Worm (Caenorhabditis elegans): ENCODE results near the gene T15B7.15.

T15B7.15 gene

ce11 chrV:6831539-6831938 lies 6.9 kb downstream of the T15B7.15 start:
- no peak for TF ChIP-seq che-1 (tag; optimal IDR thresholded peaks at IDR 0.05)
- TF ChIP-seq ceh-6 (GFP tag; optimal IDR thresholded peaks at IDR 0.05), result no peak
- no peak for TF ChIP-seq tbx-7 (tag; optimal IDR thresholded peaks at IDR 0.05)
- TF ChIP-seq pha-4 (tag; optimal IDR thresholded peaks at IDR 0.05), result no peak
- no peak for TF ChIP-seq elt-2 (tag; optimal IDR thresholded peaks at IDR 0.05)
- TF ChIP-seq pag-3 (tag; optimal IDR thresholded peaks at IDR 0.05; ENCODE audit: borderline replicate concordance), result no peak
- no peak for TF ChIP-seq unc-55 (GFP tag; optimal IDR thresholded peaks at IDR 0.05)
- TF ChIP-seq pros-1 (tag; optimal IDR thresholded peaks at IDR 0.05), result no peak
- no peak for TF ChIP-seq hlh-15 (tag; optimal IDR thresholded peaks at IDR 0.05)
- TF ChIP-seq elt-4 (tag; optimal IDR thresholded peaks at IDR 0.05), result no peak
- no peak for TF ChIP-seq ceh-34 (tag; optimal IDR thresholded peaks at IDR 0.05)

ce11 chrV:6830755-6831227 lies 7.7 kb downstream of the T15B7.15 start, which contains the start of gene col-142:
Gene col-142 (plus strand): TSS chrV:6831177.
- TF ChIP-seq gmeb-2 (tag; optimal IDR thresholded peaks at IDR 0.05), result no peak

- TF ChIP-seq ceh-14 (tag; optimal IDR thresholded peaks at IDR 0.05) (no peak), ceh-22 (tag; optimal IDR thresholded peaks at IDR 0.05) (no peak), tbx-7 (tag; optimal IDR thresholded peaks at IDR 0.05) (peak; percentile 24), hlh-6 (tag; optimal IDR thresholded peaks at IDR 0.05) (peak; percentile 18), sox-4 (tag; optimal IDR thresholded peaks at IDR 0.05) (peak; percentile 9)
Observed at ce11 chrV:6830075-6830474, 8.4 kb downstream of the T15B7.15 start.

DNA sequence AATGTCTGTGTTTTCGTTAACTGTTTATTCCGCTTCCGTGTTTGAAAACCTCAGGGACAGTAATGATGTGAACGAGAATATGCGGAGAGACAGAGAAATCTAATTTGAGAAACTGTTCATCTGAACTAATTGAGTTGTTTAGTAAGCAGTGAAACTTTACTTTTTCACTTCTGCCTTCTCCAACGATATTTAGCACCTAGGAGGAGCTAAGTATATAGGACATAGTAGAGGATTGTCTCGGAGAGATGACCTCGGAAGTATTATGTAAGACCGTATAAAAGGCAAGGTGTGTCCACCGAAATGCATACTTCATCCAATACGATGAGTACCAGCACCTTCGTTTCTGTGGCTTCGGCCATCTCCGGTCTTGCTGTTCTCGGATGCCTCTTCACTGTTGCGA lies 9.1 kb downstream of the T15B7.15 start, which contains the start of gene col-141:
col-141 (plus strand) TSS at position 301 of the 400 bp plus-strand sequence.
- TF ChIP-seq hlh-6 (tag; optimal IDR thresholded peaks at IDR 0.05), result no peak
- no peak for TF ChIP-seq fax-1 (tag; optimal IDR thresholded peaks at IDR 0.05)
- no peak for TF ChIP-seq ceh-30 (tag; optimal IDR thresholded peaks at IDR 0.05)
- no peak for TF ChIP-seq sox-2 (GFP tag; IDR thresholded peaks at IDR 0.05)
- TF ChIP-seq ceh-19 (GFP tag; optimal IDR thresholded peaks at IDR 0.05), result no peak
- no peak for TF ChIP-seq pha-4 (tag; optimal IDR thresholded peaks at IDR 0.05)
- no peak for TF ChIP-seq ttx-3 (tag; optimal IDR thresholded peaks at IDR 0.05)
- no peak for TF ChIP-seq Y22D7AL.16 (tag; optimal IDR thresholded peaks at IDR 0.05)
- TF ChIP-seq dmd-4 (tag; optimal IDR thresholded peaks at IDR 0.05; ENCODE audit: borderline replicate concordance), result no peak
- no peak for TF ChIP-seq unc-42 (tag; optimal IDR thresholded peaks at IDR 0.05)
- no peak for TF ChIP-seq zip-5 (tag; optimal IDR thresholded peaks at IDR 0.05)
- TF ChIP-seq ama-1 (optimal IDR thresholded peaks at IDR 0.05), result no peak
- no peak for TF ChIP-seq ceh-6 (GFP tag; optimal IDR thresholded peaks at IDR 0.05)
- no peak for TF ChIP-seq lin-11 (tag; optimal IDR thresholded peaks at IDR 0.05)
- no peak for TF ChIP-seq hlh-30 (tag; optimal IDR thresholded peaks at IDR 0.05; ENCODE audit: insufficient read depth)
- no peak for TF ChIP-seq ztf-16 (tag; optimal IDR thresholded peaks at IDR 0.05)

ce11 chrV:6828786-6829185 lies 9.7 kb downstream of the T15B7.15 start, which contains the start of gene dmsr-15:
Gene dmsr-15 (minus strand): TSS chrV:6828886.
- TF ChIP-seq ceh-45 (GFP tag; IDR thresholded peaks at IDR 0.05), result no peak
- no peak for TF ChIP-seq nhr-11 (tag; optimal IDR thresholded peaks at IDR 0.05)
- TF ChIP-seq tbx-7 (tag; optimal IDR thresholded peaks at IDR 0.05), result no peak
- TF ChIP-seq lim-6 (tag; optimal IDR thresholded peaks at IDR 0.05), result no peak

ce11 chrV:6823432-6823831 lies 15.0 kb downstream of the T15B7.15 start:
- TF ChIP-seq hlh-30 (tag; optimal IDR thresholded peaks at IDR 0.05; ENCODE audit: insufficient read depth) (no peak), elt-2 (tag; optimal IDR thresholded peaks at IDR 0.05) (peak; percentile 85), ceh-2 (tag; optimal IDR thresholded peaks at IDR 0.05) (no peak)

All from whole organism, late embryonic.